Worm (Caenorhabditis elegans): ENCODE data around the gene F40C5.2.

DNA sequence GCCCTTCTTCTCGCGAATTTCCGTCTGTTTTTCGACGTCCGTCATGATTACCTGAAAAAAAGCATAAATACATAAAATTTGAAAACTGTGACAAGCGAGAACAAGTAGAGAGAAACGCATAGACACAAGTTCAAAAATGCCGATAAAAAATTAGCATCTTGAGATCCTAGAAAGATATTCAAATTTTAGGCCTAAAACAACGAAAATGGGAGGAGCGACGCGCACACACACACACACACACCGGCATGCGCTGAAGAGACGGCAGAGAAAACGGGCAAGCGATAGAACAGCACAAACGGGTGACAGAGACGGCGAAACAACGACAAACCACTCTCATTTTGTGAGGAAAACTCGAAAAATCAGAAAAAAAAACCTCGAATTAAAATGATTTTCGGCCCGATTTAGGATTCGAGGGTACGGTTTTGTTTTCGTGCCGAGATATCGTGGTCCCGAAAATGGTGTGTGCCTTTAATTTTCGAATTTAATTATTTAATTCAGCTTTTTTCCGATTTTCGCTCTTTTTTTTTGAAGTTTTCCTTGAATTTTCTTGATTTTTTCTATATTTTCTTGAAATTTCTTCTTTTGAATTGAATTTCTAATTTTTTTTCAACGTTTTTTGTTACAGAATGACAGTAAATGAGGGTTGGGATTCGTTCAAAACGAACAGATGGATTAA, 15.4 kb downstream of the F40C5.2 start, which contains the start of the genes rpl-11.1 and T22F3.2:
- TF ChIP-seq elt-3 (tag; optimal IDR thresholded peaks at IDR 0.05) (no peak), ztf-11 (tag; optimal IDR thresholded peaks at IDR 0.05) (no peak), pha-4 (tag; optimal IDR thresholded peaks at IDR 0.05) (no peak), lin-13 (tag; optimal IDR thresholded peaks at IDR 0.05) (no peak), drap-1 (GFP tag; optimal IDR thresholded peaks at IDR 0.05) (no peak)

Data from whole organism, mixed stage, embryonic.